Fruit fly (Drosophila melanogaster) whole organism, wandering third instar larva: ENCODE data around the gene Rsod.

Experiments
- GATAd ChIP-seq: sonication (Bioruptor generic); optimal IDR thresholded peaks from 2 replicates; lab custom pipeline; 2016; ENCODE audit warnings: missing biosample characterization, missing genetic modification characterization
- HLH106 ChIP-seq: fragments of 200-800 bp; optimal IDR thresholded peaks from 3 replicates; lab custom pipeline; 2019; ENCODE audit warnings: missing biosample characterization, mild to moderate bottlenecking, missing genetic modification characterization, moderate library complexity
- Hr78 ChIP-seq: fragments of >200 bp; optimal IDR thresholded peaks from 2 replicates; lab custom pipeline; 2017; ENCODE audit warnings: missing biosample characterization, missing genetic modification characterization
- Jra ChIP-seq: sonication (Bioruptor generic); optimal IDR thresholded peaks from 2 replicates; lab custom pipeline; 2016; ENCODE audit warnings: missing biosample characterization, missing genetic modification characterization
- Sp1 ChIP-seq: fragments of 200-800 bp; sonication (Bioruptor generic); optimal IDR thresholded peaks from 3 replicates; lab custom pipeline; 2019; ENCODE audit warnings: missing biosample characterization, mild to moderate bottlenecking, missing genetic modification characterization, moderate library complexity
- Vsx2 ChIP-seq: fragments of 200-300, 225-300 bp; sonication (Bioruptor generic); optimal IDR thresholded peaks from 2 replicates; lab custom pipeline; 2018; ENCODE audit warnings: missing biosample characterization, missing genetic modification characterization; ENCODE audit not compliant: partially characterized antibody
- brk ChIP-seq: fragments of 200-800 bp; sonication (Bioruptor generic); optimal IDR thresholded peaks from 2 replicates; lab custom pipeline; 2016; ENCODE audit warnings: missing biosample characterization, mild to moderate bottlenecking, missing genetic modification characterization
- dl ChIP-seq, 2 experiments: fragments of 175-275, 200-275 bp in 1 of 2; fragments of 200-275 bp in 1 of 2; sonication (Bioruptor generic); optimal IDR thresholded peaks; lab custom pipeline; 2018; ENCODE audit warnings: mild to moderate bottlenecking in 2 of 2, missing biosample characterization in 2 of 2, missing genetic modification characterization in 2 of 2, moderate library complexity in 2 of 2; ENCODE audit not compliant: partially characterized antibody in 2 of 2, insufficient read depth in 1 of 2
- pan ChIP-seq: fragments of >200 bp; optimal IDR thresholded peaks from 2 replicates; lab custom pipeline; 2017
- psq ChIP-seq: fragments of 200-800 bp; sonication (Bioruptor generic); optimal IDR thresholded peaks from 3 replicates; lab custom pipeline; 2017; ENCODE audit warnings: missing biosample characterization, mild to moderate bottlenecking, missing genetic modification characterization, moderate library complexity
- rgr ChIP-seq: fragments of 200-800 bp; sonication (Bioruptor generic); optimal IDR thresholded peaks from 3 replicates; lab custom pipeline; 2016; ENCODE audit warnings: missing biosample characterization, mild to moderate bottlenecking, missing genetic modification characterization

- TF ChIP-seq pan (lab: Kevin White, UChicago): no peak
- TF ChIP-seq Jra (GFP tag; lab: Kevin White, UChicago): no peak
- no peak for TF ChIP-seq psq (GFP tag; lab: Kevin White, UChicago)
- TF ChIP-seq HLH106 (tag; lab: Kevin White, UChicago): no peak
- TF ChIP-seq brk: no peak
- TF ChIP-seq GATAd (GFP tag; lab: Kevin White, UChicago): no peak
- no peak for TF ChIP-seq Sp1 (GFP tag; lab: Kevin White, UChicago)
- no peak for TF ChIP-seq Vsx2 (GFP tag; lab: Kevin White, UChicago)
- no peak for TF ChIP-seq Hr78
- no peak for TF ChIP-seq rgr (GFP tag; lab: Kevin White, UChicago)
- TF ChIP-seq dl (GFP tag; optimal IDR thresholded peaks at IDR 0.05; lab: Kevin White, UChicago; ENCODE audit: insufficient read depth in 1 of 2, partially characterized antibody in 2 of 2): no peak
Observed at dm6 chr3R:30209648-30210047, 38.6 kb upstream of the Rsod start, which contains the start of gene Anp.
